Fruit fly (Drosophila melanogaster): ENCODE data around the gene CG7536.

dm6 chrX:18082674-18083073 is 5.7 kb downstream of the CG7536 start:
- TF ChIP-seq CG8319 (GFP tag; optimal IDR thresholded peaks at IDR 0.05), result no peak
- no peak for TF ChIP-seq salr (GFP tag; optimal IDR thresholded peaks at IDR 0.05)
- no peak for TF ChIP-seq fd85E (GFP tag; optimal IDR thresholded peaks at IDR 0.05)
